Fruit fly (Drosophila melanogaster): ENCODE results near the gene bip1.

dm6 chr3L:8069167-8069566, 10.7 kb upstream of the bip1 start, which contains the start of gene CG42590:
- TF ChIP-seq CG11617 (GFP tag; optimal IDR thresholded peaks at IDR 0.05) = no peak
- TF ChIP-seq cnc (optimal IDR thresholded peaks at IDR 0.05) = no peak
- no peak for TF ChIP-seq CG7101 (tag; optimal IDR thresholded peaks at IDR 0.05)
- no peak for TF ChIP-seq cic (GFP tag; optimal IDR thresholded peaks at IDR 0.05)
- no peak for TF ChIP-seq bab1 (GFP tag; optimal IDR thresholded peaks at IDR 0.05)
- TF ChIP-seq kay (GFP tag; ENCODE audit: borderline replicate concordance) = no peak
- TF ChIP-seq Clk (GFP tag; optimal IDR thresholded peaks at IDR 0.05) = no peak
- TF ChIP-seq CG1620 (GFP tag; optimal IDR thresholded peaks at IDR 0.05) = no peak
- TF ChIP-seq toe (GFP tag; optimal IDR thresholded peaks at IDR 0.05) = no peak
- TF ChIP-seq Hr96 (GFP tag; optimal IDR thresholded peaks at IDR 0.05) = no peak
- TF ChIP-seq CG14711 (tag; optimal IDR thresholded peaks at IDR 0.05) = no peak
